Worm (Caenorhabditis elegans) whole organism, midembryonic: ENCODE data around the gene maa-1.

Source experiments
- flt-1 ChIP-seq: fragments of 200-800 bp; sonication (Bioruptor generic); IDR thresholded peaks from 2 replicates; pipeline ENCODE4 v1.3.6; 2022; ENCODE audit warnings: missing genetic modification characterization, missing compliant biosample characterization
- klf-2 ChIP-seq: fragments of 200-800 bp; sonication (Bioruptor generic); conservative IDR thresholded peaks from 2 replicates; pipeline ENCODE4 v1.3.6; 2022; ENCODE audit warnings: missing genetic modification reagents, missing genetic modification characterization, missing compliant biosample characterization

ce11 chrIII:11794389-11794788 lies 27.9 kb downstream of the maa-1 start:
- TF ChIP-seq klf-2 (no peak), flt-1 (no peak)
